Fruit fly (Drosophila melanogaster) S2 (cell line): ENCODE results near the gene CG10513.

Source experiments
- CG8478 ChIP-seq: fragments of >200 bp; optimal IDR thresholded peaks from 2 replicates; lab custom pipeline; 2018
- CTCF ChIP-seq, 2 experiments: fragments of >200 bp; optimal IDR thresholded peaks; 2 replicates each; lab custom pipeline; 2018

DNA sequence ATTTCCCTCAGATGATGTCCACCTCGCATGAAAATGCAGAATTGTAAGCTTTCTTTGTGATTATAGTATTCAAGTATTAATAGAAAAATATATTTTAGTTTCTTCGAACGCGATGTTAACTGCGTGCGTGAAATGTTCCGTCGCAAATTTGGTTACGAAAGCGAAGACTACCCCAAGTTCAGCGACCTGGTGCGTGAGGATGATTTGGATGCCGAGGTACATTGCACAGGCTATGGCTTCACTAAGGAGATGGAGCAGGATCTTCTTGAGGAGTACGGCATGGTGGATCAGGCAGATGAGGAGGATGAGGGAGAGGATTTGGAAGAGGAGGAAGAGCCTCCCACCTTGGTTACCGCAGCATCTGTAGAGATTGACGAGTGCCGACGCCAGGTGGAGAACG is 10.3 kb downstream of the CG10513 start:
- no peak for TF ChIP-seq CG8478
- TF ChIP-seq CTCF (optimal IDR thresholded peaks at IDR 0.05; lab: Kevin White, UChicago): no peak
